Worm (Caenorhabditis elegans): ENCODE measurements around the gene cept-2.

DNA sequence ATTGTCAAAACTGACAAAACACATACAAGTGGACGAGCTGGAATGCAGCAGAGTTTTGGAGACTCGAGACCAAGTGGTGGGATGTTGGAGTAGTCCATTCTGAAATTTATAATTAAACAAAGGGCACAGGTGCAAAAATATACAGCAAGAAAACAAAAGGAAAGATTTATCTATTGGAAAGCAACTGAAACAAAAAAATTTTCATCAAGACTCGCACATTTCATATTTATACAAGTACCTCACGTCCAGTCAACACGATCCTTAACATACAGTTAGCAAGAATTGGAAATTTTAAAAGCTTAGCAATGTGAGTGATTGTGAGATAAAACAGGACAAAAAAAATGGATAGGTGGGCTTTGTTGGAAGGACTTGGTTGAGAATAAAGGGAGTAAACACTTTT lies 33.3 kb upstream of the cept-2 start, which contains the start of gene F47B8.1:
- TF ChIP-seq scrt-1 (GFP tag; IDR thresholded peaks at IDR 0.05): no peak
- no peak for TF ChIP-seq ama-1 (optimal IDR thresholded peaks at IDR 0.05)
- no peak for TF ChIP-seq flt-1 (GFP tag; IDR thresholded peaks at IDR 0.05)
- no peak for TF ChIP-seq pes-1 (GFP tag; IDR thresholded peaks at IDR 0.05)
- TF ChIP-seq tra-4 (tag; optimal IDR thresholded peaks at IDR 0.05): no peak
- no peak for TF ChIP-seq hmbx-1 (tag; optimal IDR thresholded peaks at IDR 0.05)
- no peak for TF ChIP-seq ceh-36 (tag; optimal IDR thresholded peaks at IDR 0.05)
- no peak for TF ChIP-seq tbx-37 (GFP tag; conservative IDR thresholded peaks at IDR 0.05)
